Fruit fly (Drosophila melanogaster) S2 (cell line): ENCODE results near the gene Ugt37A1.

ENCODE experiments used
- CG8478 ChIP-seq: fragments of >200 bp; optimal IDR thresholded peaks from 2 replicates; lab custom pipeline; 2018
- CTCF ChIP-seq, 2 experiments: fragments of >200 bp; optimal IDR thresholded peaks; 2 replicates each; lab custom pipeline; 2018

- TF ChIP-seq CTCF (optimal IDR thresholded peaks at IDR 0.05; lab: Kevin White, UChicago) (no peak), CG8478 (lab: Kevin White, UChicago) (no peak)
Measured at dm6 chr2L:20329612-20330011, 44.3 kb downstream of the Ugt37A1 start.
